Fruit fly (Drosophila melanogaster): ENCODE measurements around the gene CG18530.
A peak's percentile ranks its signal among the peaks of the same experiment; 100 is the strongest.

The CG18530 gene

DNA sequence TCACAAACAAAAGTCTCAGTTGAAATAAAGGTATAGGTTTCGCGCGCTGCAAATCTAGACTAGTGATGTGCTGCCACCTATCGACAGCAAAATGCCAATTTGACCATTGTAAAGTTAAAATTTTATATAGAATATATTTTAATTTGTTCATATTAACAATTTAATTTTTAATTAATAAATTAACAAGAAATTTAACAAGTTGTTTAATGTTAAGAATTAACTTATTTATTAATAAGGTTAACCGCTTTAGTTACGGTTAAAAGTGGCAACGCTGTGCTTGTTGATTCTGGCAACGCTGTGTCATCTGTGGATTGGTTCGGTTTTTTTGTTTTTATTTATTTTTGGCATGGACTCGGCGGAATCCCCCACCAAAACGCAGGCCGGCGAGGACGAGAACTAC lies 2.8 kb upstream of the CG18530 start, which contains the start of gene Not10 (continued):
- TF ChIP-seq aop (GFP tag; IDR thresholded peaks at IDR 0.05) (no peak), pum (GFP tag; optimal IDR thresholded peaks at IDR 0.05) (no peak), ro (GFP tag; IDR thresholded peaks at IDR 0.05) (no peak), az2 (GFP tag; optimal IDR thresholded peaks at IDR 0.05) (peak; percentile 49), CG7372 (GFP tag; IDR thresholded peaks at IDR 0.05) (peak; percentile 32; the same call in 1 of the 2 replicates), CG10209 (GFP tag; optimal IDR thresholded peaks at IDR 0.05) (peak; percentile 30), CG10267 (tag; optimal IDR thresholded peaks at IDR 0.05) (peak; percentile 79), CG12104 (GFP tag; optimal IDR thresholded peaks at IDR 0.05) (peak; percentile 5), CG3838 (GFP tag; optimal IDR thresholded peaks at IDR 0.05) (no peak), CG30403 (GFP tag; optimal IDR thresholded peaks at IDR 0.05) (peak; percentile 48), CG2129 (GFP tag; IDR thresholded peaks at IDR 0.05; ENCODE audit: partially characterized antibody) (peak; percentile 52; the same call in 1 of the 2 replicates), stwl (tag; optimal IDR thresholded peaks at IDR 0.05) (peak; percentile 55), sisA (GFP tag; IDR thresholded peaks at IDR 0.05) (no peak), bcd (GFP tag; optimal IDR thresholded peaks at IDR 0.05) (peak; percentile 23), corto (GFP tag; optimal IDR thresholded peaks at IDR 0.05) (no peak), ham (GFP tag; IDR thresholded peaks at IDR 0.05) (no peak), stc (GFP tag; IDR thresholded peaks at IDR 0.05) (no peak), CG16815 (GFP tag; optimal IDR thresholded peaks at IDR 0.05) (no peak), lov (optimal IDR thresholded peaks at IDR 0.05) (no peak), lov (GFP tag; IDR thresholded peaks at IDR 0.05) (no peak), ac (GFP tag; optimal IDR thresholded peaks at IDR 0.05) (no peak), CG8944 (GFP tag; optimal IDR thresholded peaks at IDR 0.05) (no peak), CG1233 (GFP tag; optimal IDR thresholded peaks at IDR 0.05) (no peak), CG18599 (GFP tag; optimal IDR thresholded peaks at IDR 0.05) (no peak), Ravus (GFP tag; IDR thresholded peaks at IDR 0.05) (no peak), knrl (GFP tag; IDR thresholded peaks at IDR 0.05; ENCODE audit: partially characterized antibody) (peak; percentile 75), CG14710 (tag; optimal IDR thresholded peaks at IDR 0.05) (peak; percentile 77), CG14965 (GFP tag; optimal IDR thresholded peaks at IDR 0.05; ENCODE audit: borderline replicate concordance) (no peak), mam (GFP tag; optimal IDR thresholded peaks at IDR 0.05) (no peak), eyg (GFP tag; optimal IDR thresholded peaks at IDR 0.05) (no peak), CG4404 (GFP tag; IDR thresholded peaks at IDR 0.05) (no peak), CG10979 (tag; optimal IDR thresholded peaks at IDR 0.05) (peak; percentile 27), Chrac-16 (GFP tag; optimal IDR thresholded peaks at IDR 0.05) (peak; percentile 38), CG11504 (tag; optimal IDR thresholded peaks at IDR 0.05) (no peak), Fer3 (tag; optimal IDR thresholded peaks at IDR 0.05) (peak; percentile 9), unpg (GFP tag; optimal IDR thresholded peaks at IDR 0.05) (no peak), yki (optimal IDR thresholded peaks at IDR 0.05) (no peak), CG12219 (GFP tag; optimal IDR thresholded peaks at IDR 0.05) (no peak), CG5953 (GFP tag; IDR thresholded peaks at IDR 0.05) (no peak), fu2 (GFP tag; optimal IDR thresholded peaks at IDR 0.05) (no peak), CG18011 (GFP tag; optimal IDR thresholded peaks at IDR 0.05) (no peak), CG32532 (GFP tag; IDR thresholded peaks at IDR 0.05) (peak; percentile 52; the same call in 1 of the 2 replicates), CG4282 (GFP tag; optimal IDR thresholded peaks at IDR 0.05) (no peak), cas (GFP tag; IDR thresholded peaks at IDR 0.05) (no peak), CrebB (tag; optimal IDR thresholded peaks at IDR 0.05) (no peak), CG6254 (GFP tag; optimal IDR thresholded peaks at IDR 0.05) (no peak), lbe (GFP tag; optimal IDR thresholded peaks at IDR 0.05) (no peak), zfh1 (GFP tag; IDR thresholded peaks at IDR 0.05) (no peak), Hand (GFP tag; optimal IDR thresholded peaks at IDR 0.05) (no peak), CG11085 (GFP tag; IDR thresholded peaks at IDR 0.05) (no peak), vfl (GFP tag; optimal IDR thresholded peaks at IDR 0.05) (no peak), slou (GFP tag; optimal IDR thresholded peaks at IDR 0.05) (no peak)

Data from whole organism, embryonic.